Worm (Caenorhabditis elegans) whole organism, L2 larva: Measurements from ENCODE around the gene srj-37.

ENCODE experiments used
- aly-2 ChIP-seq: fragments of 150-350 bp; optimal IDR thresholded peaks from 2 replicates; lab custom pipeline; 2014; ENCODE audit warnings: missing biosample characterization, missing genetic modification characterization
- ama-1 ChIP-seq: fragments of 150-350 bp; optimal IDR thresholded peaks from 2 replicates; lab custom pipeline; 2018; ENCODE audit warnings: inconsistent platforms
- elt-1 ChIP-seq: fragments of 150-350 bp; optimal IDR thresholded peaks from 2 replicates; lab custom pipeline; 2014; ENCODE audit warnings: missing biosample characterization, missing genetic modification characterization
- elt-3 ChIP-seq: sonication (generic microtip); optimal IDR thresholded peaks from 2 replicates; lab custom pipeline; 2017; ENCODE audit warnings: missing biosample characterization, missing genetic modification characterization
- lin-39 ChIP-seq: fragments of 150-350 bp; optimal IDR thresholded peaks from 2 replicates; lab custom pipeline; 2014; ENCODE audit warnings: missing biosample characterization, missing genetic modification reagents, missing genetic modification characterization
- nhr-11 ChIP-seq: fragments of 150-350 bp; optimal IDR thresholded peaks from 2 replicates; lab custom pipeline; 2014; ENCODE audit warnings: missing biosample characterization, missing genetic modification characterization
- nhr-12 ChIP-seq: fragments of 150-350 bp; optimal IDR thresholded peaks from 2 replicates; lab custom pipeline; 2014; ENCODE audit warnings: missing biosample characterization, missing genetic modification characterization
- nhr-25 ChIP-seq: fragments of 150-350 bp; sonication (generic microtip); optimal IDR thresholded peaks from 3 replicates; lab custom pipeline; 2014; ENCODE audit warnings: missing biosample characterization, missing genetic modification characterization
- unc-55 ChIP-seq: fragments of 150-350 bp; sonication (generic microtip); optimal IDR thresholded peaks from 3 replicates; lab custom pipeline; 2014; ENCODE audit warnings: missing biosample characterization, missing genetic modification reagents, missing genetic modification characterization
- zag-1 ChIP-seq: fragments of 150-350 bp; optimal IDR thresholded peaks from 2 replicates; lab custom pipeline; 2014; ENCODE audit warnings: missing biosample characterization, missing genetic modification characterization

DNA sequence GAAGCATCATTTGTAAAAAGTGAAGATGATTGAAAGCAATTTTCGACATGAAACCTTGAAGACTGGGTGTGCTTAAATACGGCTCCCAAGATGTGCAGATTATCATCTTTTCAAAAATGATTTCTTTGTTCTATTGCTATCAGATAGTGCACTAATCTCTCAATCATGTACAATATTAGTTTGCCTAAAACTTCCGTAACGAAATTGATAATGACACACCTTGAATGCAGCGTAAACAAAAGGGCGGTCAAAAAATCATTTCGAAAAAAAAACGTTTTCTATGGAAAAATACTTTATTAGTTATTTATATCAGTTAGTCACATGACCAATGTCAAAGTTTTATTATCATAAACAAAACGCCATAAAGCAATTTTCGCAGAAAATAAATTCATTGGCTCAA is 15.5 kb upstream of the srj-37 start, which contains the start of gene F48G7.5:
- no peak for TF ChIP-seq nhr-25 (tag; lab: Kevin White, UChicago)
- no peak for TF ChIP-seq unc-55
- TF ChIP-seq elt-1 (tag; lab: Kevin White, UChicago): no peak
- TF ChIP-seq aly-2 (tag; lab: Kevin White, UChicago): no peak
- no peak for TF ChIP-seq nhr-11 (tag; lab: Kevin White, UChicago)
- TF ChIP-seq elt-3 (tag; lab: Kevin White, UChicago): no peak
- TF ChIP-seq zag-1 (tag; lab: Kevin White, UChicago): no peak
- no peak for TF ChIP-seq lin-39 (tag; lab: Kevin White, UChicago)
- no peak for TF ChIP-seq nhr-12 (tag; lab: Kevin White, UChicago)
- TF ChIP-seq ama-1 (lab: Kevin White, UChicago): no peak
